Fruit fly (Drosophila melanogaster): ENCODE measurements around the gene Rab1.

Rab1 gene

DNA sequence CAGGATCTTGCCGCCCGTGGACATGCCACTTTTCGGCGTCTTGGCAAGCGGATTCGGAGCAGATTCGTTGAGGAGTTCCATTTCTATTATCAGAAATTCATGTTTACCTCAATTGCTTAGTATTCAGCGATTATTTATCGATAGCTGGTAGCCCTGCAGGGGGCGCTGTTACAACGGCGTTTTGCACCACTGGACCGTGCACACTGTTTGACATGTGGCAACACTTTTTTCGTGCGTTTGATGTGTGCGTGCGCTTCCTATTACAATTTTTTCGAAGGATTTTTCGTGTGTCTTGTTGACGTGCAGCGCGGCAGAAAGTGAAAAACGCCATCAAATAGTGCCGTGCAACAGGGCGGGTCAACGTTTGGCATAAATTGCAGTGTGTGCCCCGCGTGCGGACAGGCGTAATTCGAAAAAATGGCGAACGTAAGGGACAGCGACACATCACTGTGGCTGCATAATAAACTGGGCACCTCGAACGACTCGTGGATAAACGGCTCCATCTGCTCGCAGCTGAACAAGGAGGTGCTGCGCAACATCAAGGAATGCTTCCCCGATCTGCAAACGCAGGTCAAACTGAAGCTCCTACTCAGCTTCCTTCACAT, 45.3 kb downstream of the Rab1 start, which contains the start of the genes CG3337 and Nelf-A (continued):
- TF ChIP-seq CG4617 (GFP tag; optimal IDR thresholded peaks at IDR 0.05; ENCODE audit: borderline replicate concordance): peak; percentile 98
- peak; percentile 47; the same call in 1 of the 2 replicates for TF ChIP-seq ara (GFP tag; IDR thresholded peaks at IDR 0.05)
- no peak for TF ChIP-seq Blimp-1 (GFP tag; optimal IDR thresholded peaks at IDR 0.05)
- TF ChIP-seq fd96Cb (tag; optimal IDR thresholded peaks at IDR 0.05): peak; percentile 9
- TF ChIP-seq Six4 (GFP tag; optimal IDR thresholded peaks at IDR 0.05): peak; percentile 50
- TF ChIP-seq CG3065 (GFP tag; optimal IDR thresholded peaks at IDR 0.05): no peak
- peak; percentile 73 for TF ChIP-seq CG3163 (GFP tag; optimal IDR thresholded peaks at IDR 0.05)
- TF ChIP-seq dan (GFP tag; IDR thresholded peaks at IDR 0.05): no peak
- no peak for TF ChIP-seq CG10274 (GFP tag; optimal IDR thresholded peaks at IDR 0.05)
- peak; percentile 85 for TF ChIP-seq CG33213 (GFP tag; optimal IDR thresholded peaks at IDR 0.05)
- TF ChIP-seq Deaf1 (tag; optimal IDR thresholded peaks at IDR 0.05): no peak
- peak; percentile 29 for TF ChIP-seq CG3995 (GFP tag; optimal IDR thresholded peaks at IDR 0.05)
- TF ChIP-seq CG17328 (GFP tag; IDR thresholded peaks at IDR 0.05): no peak
- peak; percentile 8 for TF ChIP-seq CG1233 (GFP tag; optimal IDR thresholded peaks at IDR 0.05)
- peak; percentile 58; the same call in 1 of the 2 replicates for TF ChIP-seq CG14014 (GFP tag; IDR thresholded peaks at IDR 0.05)
- TF ChIP-seq CG2889 (GFP tag; IDR thresholded peaks at IDR 0.05): 0 out of 3 replicates have a peak, but pooled peaks have one; percentile 34
- TF ChIP-seq CG4404 (GFP tag; IDR thresholded peaks at IDR 0.05): peak; percentile 56
- peak; percentile 44 for TF ChIP-seq disco-r (GFP tag; optimal IDR thresholded peaks at IDR 0.05)
- no peak for TF ChIP-seq Ada2b (GFP tag; IDR thresholded peaks at IDR 0.05)
- 0 out of 2 replicates have a peak, but pooled peaks have one; percentile 24 for TF ChIP-seq GATAe (GFP tag; conservative IDR thresholded peaks at IDR 0.05)
- peak; percentile 8 for TF ChIP-seq CG12236 (GFP tag; optimal IDR thresholded peaks at IDR 0.05)
- TF ChIP-seq Oaz (GFP tag; IDR thresholded peaks at IDR 0.05): no peak
- TF ChIP-seq salm (tag; optimal IDR thresholded peaks at IDR 0.05): no peak
- no peak for TF ChIP-seq CG10959 (GFP tag; IDR thresholded peaks at IDR 0.05)
- peak; percentile 44 for TF ChIP-seq CG10147 (GFP tag; optimal IDR thresholded peaks at IDR 0.05)
- TF ChIP-seq CG6689 (GFP tag; IDR thresholded peaks at IDR 0.05): 0 out of 2 replicates have a peak, but pooled peaks have one; percentile 8
- TF ChIP-seq CG17829 (tag; optimal IDR thresholded peaks at IDR 0.05): peak; percentile 54
- TF ChIP-seq E2f1 (GFP tag; IDR thresholded peaks at IDR 0.05): peak; percentile 63
- peak; percentile 56 for TF ChIP-seq CG12391 (tag; optimal IDR thresholded peaks at IDR 0.05)
- peak; percentile 97 for TF ChIP-seq YL-1 (GFP tag; optimal IDR thresholded peaks at IDR 0.05)
- TF ChIP-seq CG12299 (tag; optimal IDR thresholded peaks at IDR 0.05): no peak
- TF ChIP-seq pita (GFP tag; optimal IDR thresholded peaks at IDR 0.05): no peak
- TF ChIP-seq CG4282 (GFP tag; optimal IDR thresholded peaks at IDR 0.05): peak; percentile 82
- no peak for TF ChIP-seq org-1 (GFP tag; optimal IDR thresholded peaks at IDR 0.05)
- TF ChIP-seq CG10654 (GFP tag; optimal IDR thresholded peaks at IDR 0.05): peak; percentile 62
- no peak for TF ChIP-seq CG17568 (GFP tag; optimal IDR thresholded peaks at IDR 0.05)
- TF ChIP-seq CG31441 (GFP tag; IDR thresholded peaks at IDR 0.05): no peak; the same call in 1 of the 2 replicates
- TF ChIP-seq H15 (GFP tag; IDR thresholded peaks at IDR 0.05): peak; percentile 46; the same call in 1 of the 3 replicates
- peak; percentile 58 for TF ChIP-seq CG9797 (GFP tag; optimal IDR thresholded peaks at IDR 0.05)
- TF ChIP-seq CG8281 (tag; optimal IDR thresholded peaks at IDR 0.05): no peak
- TF ChIP-seq CG16815 (GFP tag; optimal IDR thresholded peaks at IDR 0.05): peak; percentile 55
- no peak for TF ChIP-seq dmrt99B (tag; optimal IDR thresholded peaks at IDR 0.05)
- TF ChIP-seq CG10565 (GFP tag; optimal IDR thresholded peaks at IDR 0.05): no peak
- TF ChIP-seq CG17802 (tag; optimal IDR thresholded peaks at IDR 0.05): peak; percentile 54
- peak; percentile 97 for TF ChIP-seq CG10267 (tag; optimal IDR thresholded peaks at IDR 0.05)
- TF ChIP-seq Dip3 (GFP tag; optimal IDR thresholded peaks at IDR 0.05): peak; percentile 79
- peak; percentile 88 for TF ChIP-seq BEAF-32 (GFP tag; optimal IDR thresholded peaks at IDR 0.05)
- TF ChIP-seq CG5953 (GFP tag; IDR thresholded peaks at IDR 0.05): 0 out of 2 replicates have a peak, but pooled peaks have one; percentile 33
- no peak for TF ChIP-seq abd-A (tag; optimal IDR thresholded peaks at IDR 0.05)
- peak; percentile 60 for TF ChIP-seq ash1 (GFP tag; optimal IDR thresholded peaks at IDR 0.05)

All from whole organism, embryonic.